Fruit fly (Drosophila melanogaster) ovary, adult (tissue): ENCODE measurements around the gene CG7272.
A peak's percentile ranks its signal among the peaks of the same experiment; 100 is the strongest.

ENCODE experiments used
- CG17801 ChIP-seq: fragments of 200-800 bp; optimal IDR thresholded peaks from 2 replicates; lab custom pipeline; 2019; ENCODE audit warnings: missing biosample characterization, mild to moderate bottlenecking, missing genetic modification characterization, moderate library complexity; ENCODE audit not compliant: partially characterized antibody

The CG7272 gene

dm6 chr3L:15500813-15501645 is at the start of gene CG7272:
CG7272 (plus strand) TSS chr3L:15500938.
- peak; percentile 1 for TF ChIP-seq CG17801 (GFP tag; lab: Kevin White, UChicago)

DNA sequence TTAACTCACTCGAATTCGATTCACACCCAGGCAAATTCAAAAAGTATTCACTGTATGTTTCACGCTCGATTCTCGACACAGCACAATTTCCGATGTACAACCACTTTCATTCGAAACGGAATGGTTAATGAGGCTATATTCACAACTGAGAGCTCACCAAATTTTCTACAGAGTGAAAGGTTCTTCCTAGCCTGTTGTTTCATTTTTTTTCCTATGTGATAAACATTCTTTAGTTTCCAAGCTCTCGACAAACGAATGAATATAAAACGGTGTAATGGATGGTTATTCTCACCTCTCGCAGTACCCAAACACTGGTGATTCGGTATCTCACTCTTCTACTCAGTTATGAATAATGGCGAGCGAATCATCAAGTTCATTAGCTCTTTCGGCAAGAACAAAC is 26.7 kb upstream of the CG7272 start, which contains the start of gene cocoon:
TSS of gene cocoon (minus strand) at position 101 of the 400 bp plus-strand sequence.
- TF ChIP-seq CG17801 (GFP tag; lab: Kevin White, UChicago): no peak

- TF ChIP-seq CG17801 (GFP tag; lab: Kevin White, UChicago): no peak
Measured at dm6 chr3L:15485302-15485701, 15.4 kb upstream of the CG7272 start, which contains the start of gene Ran-like. Ran-like (minus strand) TSS chr3L:15485402.

dm6 chr3L:15493886-15494598 is 6.7 kb upstream of the CG7272 start:
- peak; percentile 17 for TF ChIP-seq CG17801 (GFP tag; lab: Kevin White, UChicago)

- no peak for TF ChIP-seq CG17801 (GFP tag; lab: Kevin White, UChicago)
Measured at dm6 chr3L:15494599-15495271, 6.0 kb upstream of the CG7272 start.

DNA sequence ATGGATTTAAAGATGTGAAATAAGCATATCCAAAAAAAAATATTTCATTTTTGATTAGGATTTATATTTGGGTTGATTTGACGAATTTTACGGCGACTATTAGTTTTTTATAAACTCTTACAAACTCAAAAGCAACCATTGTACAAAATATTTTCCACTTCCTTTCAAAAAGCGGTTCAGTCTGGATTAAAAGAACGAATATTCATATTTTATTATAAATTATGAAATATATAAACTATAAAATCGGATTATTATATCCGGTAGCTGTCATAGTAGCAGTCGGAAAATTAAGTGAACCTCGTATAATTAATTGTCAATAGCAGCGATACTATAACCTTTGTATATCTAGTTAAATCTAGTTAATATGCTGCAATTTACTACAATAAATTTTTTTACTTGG is 5.3 kb upstream of the CG7272 start, which contains the start of gene CG12355:
TSS of gene CG12355 (minus strand) at position 101 of the 400 bp plus-strand sequence.
- TF ChIP-seq CG17801 (GFP tag; lab: Kevin White, UChicago): no peak

DNA sequence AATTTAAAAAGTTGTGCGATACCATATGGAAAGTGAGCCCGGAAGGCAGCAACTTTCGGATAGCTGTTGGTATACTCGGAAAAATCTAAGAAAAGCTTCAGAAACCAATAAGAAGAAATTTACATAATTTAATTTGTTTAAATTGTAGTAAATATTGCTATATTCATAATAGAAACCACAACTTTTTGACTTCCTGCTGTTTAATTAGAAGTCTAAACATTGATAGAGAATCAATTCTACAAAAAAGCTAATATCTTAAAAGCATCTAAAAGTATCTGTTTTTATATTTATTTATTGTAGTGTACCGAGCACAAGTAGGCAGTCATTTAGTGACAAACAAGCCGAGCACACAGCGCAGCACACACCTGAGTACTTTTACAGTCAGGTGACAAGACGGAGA is 4.5 kb upstream of the CG7272 start, which contains the start of gene CG13455:
TSS of gene CG13455 (plus strand) at position 301 of the 400 bp plus-strand sequence.
- TF ChIP-seq CG17801 (GFP tag; lab: Kevin White, UChicago): no peak

- TF ChIP-seq CG17801 (GFP tag; lab: Kevin White, UChicago): no peak
Measured at dm6 chr3L:15497902-15498301, 2.8 kb upstream of the CG7272 start, which contains the start of gene CG7276. CG7276 (plus strand) TSS chr3L:15498202.

DNA sequence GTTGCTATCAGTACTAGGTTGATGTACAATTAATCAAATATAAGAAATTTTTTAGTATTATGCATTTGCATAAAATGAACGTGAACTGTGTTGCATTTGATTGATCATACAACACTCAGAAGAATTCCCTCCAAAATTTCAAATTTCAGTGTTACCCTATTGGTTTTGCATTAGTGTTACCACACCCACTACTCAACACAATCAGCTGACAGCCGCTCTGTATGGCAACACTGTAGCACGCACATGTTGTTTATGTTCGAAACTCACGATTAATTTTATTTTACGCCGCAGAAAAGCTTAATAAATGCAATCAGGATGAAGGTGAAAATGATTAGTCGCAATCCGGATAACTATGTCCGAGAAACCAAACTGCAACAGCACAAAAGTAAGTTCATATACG is 2.0 kb upstream of the CG7272 start, which contains the start of gene CG7275:
TSS of gene CG7275 (plus strand) at position 215 of the 400 bp plus-strand sequence.
- no peak for TF ChIP-seq CG17801 (GFP tag; lab: Kevin White, UChicago)

- no peak for TF ChIP-seq CG17801 (GFP tag; lab: Kevin White, UChicago)
Measured at dm6 chr3L:15501646-15501972, 871 bp downstream of the CG7272 start.

DNA sequence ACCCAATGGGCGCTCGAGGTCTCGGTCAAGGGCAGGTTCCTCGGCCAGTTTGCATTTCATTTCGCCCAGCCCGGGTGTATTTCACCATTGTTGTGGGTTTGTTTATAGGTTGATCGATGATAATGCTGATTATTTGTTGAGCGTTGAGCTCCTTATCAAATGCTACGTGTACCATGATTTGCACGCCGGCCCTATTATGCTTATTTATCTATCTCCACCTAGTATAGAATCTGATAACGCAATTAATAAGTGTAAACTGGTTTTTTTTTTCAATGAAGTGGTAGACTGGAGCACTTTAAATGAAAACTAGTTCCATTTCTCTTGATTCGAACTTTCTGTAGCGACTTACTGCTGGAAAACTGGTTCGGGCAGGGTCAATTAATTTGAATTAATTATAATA is 1.5 kb downstream of the CG7272 start:
- no peak for TF ChIP-seq CG17801 (GFP tag; lab: Kevin White, UChicago)

dm6 chr3L:15504687-15505086 is 3.9 kb downstream of the CG7272 start, which contains the start of gene CG7857:
CG7857 (minus strand) TSS chr3L:15504894.
- TF ChIP-seq CG17801 (GFP tag; lab: Kevin White, UChicago): no peak

DNA sequence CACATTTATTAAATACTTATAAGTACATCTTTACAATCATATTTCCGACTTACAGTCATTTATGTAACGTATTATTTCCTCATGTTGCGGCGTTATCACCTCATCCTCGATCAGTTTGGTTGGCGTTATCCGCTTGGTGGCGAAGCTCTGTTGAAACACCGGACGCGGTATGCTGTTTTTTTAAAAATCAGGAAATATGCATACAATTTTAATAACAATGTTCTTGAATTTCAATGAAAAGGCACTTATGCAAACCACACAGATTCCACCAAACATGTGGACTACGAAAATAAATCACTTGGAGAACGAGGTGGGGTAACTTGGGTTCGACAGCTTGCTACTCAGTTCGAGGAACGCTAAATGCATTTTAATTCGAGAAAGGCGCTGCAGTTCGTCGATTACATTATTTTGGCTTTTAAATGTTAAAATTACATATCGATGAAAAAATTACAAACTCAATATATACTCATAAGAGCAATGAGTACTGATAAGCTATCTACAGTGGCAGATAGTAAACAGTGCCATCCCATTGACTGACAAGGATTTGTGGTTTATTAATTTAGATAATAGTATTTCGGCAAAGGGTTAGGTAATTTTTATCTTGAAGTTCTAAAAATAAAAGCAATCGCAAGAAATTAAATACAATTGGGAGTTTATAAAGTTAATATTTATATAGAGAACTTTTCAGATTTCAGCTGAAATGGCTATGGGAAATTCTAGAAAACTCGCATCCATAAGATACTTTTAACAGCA is 5.6 kb downstream of the CG7272 start:
- TF ChIP-seq CG17801 (GFP tag; lab: Kevin White, UChicago): no peak
